Worm (Caenorhabditis elegans) whole organism, L3 larva: ENCODE results near the gene daf-12.

Experiments
- snpc-4 ChIP-seq: fragments of 150-350 bp; optimal IDR thresholded peaks from 2 replicates; lab custom pipeline; 2014; ENCODE audit warnings: missing biosample characterization, missing genetic modification characterization
- tbx-2 ChIP-seq: sonication (generic microtip); optimal IDR thresholded peaks from 2 replicates; lab custom pipeline; 2016; ENCODE audit warnings: mild to moderate bottlenecking, missing genetic modification characterization, missing compliant biosample characterization

DNA sequence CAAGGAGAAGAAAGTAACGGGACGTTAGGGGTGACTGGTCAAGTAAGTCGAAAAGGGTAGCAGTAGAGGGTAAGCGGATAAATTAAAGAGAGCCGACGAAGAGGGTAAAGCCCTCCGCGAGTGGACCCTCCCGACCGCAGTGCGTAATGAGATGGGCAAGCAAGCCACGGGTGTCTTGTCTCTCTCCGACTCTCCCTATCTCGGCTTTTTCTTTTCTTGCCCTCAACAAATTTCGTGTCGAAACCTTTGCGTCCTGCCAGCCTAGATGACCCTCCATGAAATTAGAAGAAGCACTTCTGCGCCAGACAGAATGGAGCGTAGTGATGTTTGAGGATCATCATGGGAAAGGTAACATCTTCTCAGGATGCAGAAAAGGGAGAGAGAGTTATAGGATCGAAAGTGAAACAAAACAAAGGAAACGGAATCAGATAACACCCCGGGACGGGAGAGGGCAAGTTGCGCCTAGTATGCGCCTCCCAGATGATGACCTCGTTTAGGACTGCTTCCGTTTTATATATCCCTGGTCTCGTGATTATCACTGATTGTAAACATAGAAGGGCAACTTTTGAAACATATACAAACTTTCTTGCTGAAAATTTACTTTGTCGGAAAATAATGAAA is 41.8 kb upstream of the daf-12 start:
- TF ChIP-seq tbx-2 (tag; lab: Kevin White, UChicago) (no peak), snpc-4 (tag; lab: Kevin White, UChicago) (no peak)
